Fruit fly (Drosophila melanogaster): ENCODE data around the gene zye.
A peak's percentile ranks its signal among the peaks of the same experiment; 100 is the strongest.

Gene zye

DNA sequence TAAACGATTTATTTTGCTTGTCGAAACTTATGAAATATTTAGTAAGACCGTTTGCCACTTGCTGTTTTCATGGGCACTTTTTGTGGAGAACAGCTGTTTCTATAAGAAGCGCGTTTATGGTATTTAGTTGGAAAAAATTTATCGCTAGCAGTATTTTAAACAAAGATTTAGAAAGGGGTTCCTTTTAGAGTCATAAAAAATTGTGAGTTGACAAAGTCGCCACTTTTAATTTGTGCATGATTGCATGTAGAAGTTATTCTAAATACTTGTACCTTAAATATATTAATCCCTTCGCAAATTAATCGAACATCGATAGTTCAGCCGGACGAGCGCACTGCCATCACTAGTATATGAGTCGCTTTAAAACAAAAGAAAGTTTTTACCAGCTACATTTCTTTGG is 18.9 kb downstream of the zye start, which contains the start of the genes Las and Psn:
Las (minus strand) TSS at position 65 of the 400 bp plus-strand sequence.
Psn (plus strand) TSS at position 172 of the 400 bp plus-strand sequence.
- no peak for TF ChIP-seq CG15710 (tag; optimal IDR thresholded peaks at IDR 0.05)
- no peak for TF ChIP-seq D1 (tag; optimal IDR thresholded peaks at IDR 0.05)
- no peak for TF ChIP-seq CG8159 (tag; optimal IDR thresholded peaks at IDR 0.05)
- no peak for TF ChIP-seq CG12605 (GFP tag; IDR thresholded peaks at IDR 0.05)
- TF ChIP-seq CG13204 (GFP tag; optimal IDR thresholded peaks at IDR 0.05), result no peak
- no peak for TF ChIP-seq EcR (GFP tag; optimal IDR thresholded peaks at IDR 0.05)
- TF ChIP-seq Snoo (tag; optimal IDR thresholded peaks at IDR 0.05), result no peak
- no peak for TF ChIP-seq CG14655 (GFP tag; optimal IDR thresholded peaks at IDR 0.05)
- no peak for TF ChIP-seq CG4496 (GFP tag; IDR thresholded peaks at IDR 0.05)
- no peak for TF ChIP-seq CG32121 (GFP tag; IDR thresholded peaks at IDR 0.05)
- no peak for TF ChIP-seq CG10348 (GFP tag; IDR thresholded peaks at IDR 0.05)

DNA sequence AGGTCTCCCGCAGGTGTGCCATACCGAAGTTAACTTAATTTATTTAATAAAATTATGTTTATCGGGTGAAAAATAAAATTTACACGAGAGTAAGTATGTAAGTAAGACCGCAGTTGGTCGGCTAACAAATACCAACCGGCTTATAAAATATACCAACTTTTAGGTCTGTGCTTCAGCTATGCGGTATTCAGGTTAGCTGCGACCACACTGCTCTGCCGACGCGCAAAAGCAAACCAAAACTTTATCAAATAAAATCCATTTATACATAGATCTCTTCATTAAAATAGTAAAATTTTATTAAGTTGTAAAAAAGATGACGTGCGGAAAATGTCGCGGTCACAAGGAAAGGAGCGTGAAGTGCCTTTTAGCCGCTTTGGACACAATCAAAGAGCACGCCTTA is 22.7 kb downstream of the zye start, which contains the start of the genes mRpL15 and CtIP:
mRpL15 (minus strand) TSS at position 141 of the 400 bp plus-strand sequence.
CtIP (plus strand) TSS at position 182 of the 400 bp plus-strand sequence.
- TF ChIP-seq CG14655 (GFP tag; optimal IDR thresholded peaks at IDR 0.05) (no peak), CG9948 (tag; optimal IDR thresholded peaks at IDR 0.05) (no peak), Ets98B (GFP tag; IDR thresholded peaks at IDR 0.05) (no peak), D1 (tag; optimal IDR thresholded peaks at IDR 0.05) (no peak), CG13204 (GFP tag; optimal IDR thresholded peaks at IDR 0.05) (no peak), Pif1B (GFP tag; optimal IDR thresholded peaks at IDR 0.05) (no peak), CG32121 (GFP tag; IDR thresholded peaks at IDR 0.05) (no peak), EcR (GFP tag; optimal IDR thresholded peaks at IDR 0.05) (no peak), CG4496 (GFP tag; IDR thresholded peaks at IDR 0.05) (no peak)

DNA sequence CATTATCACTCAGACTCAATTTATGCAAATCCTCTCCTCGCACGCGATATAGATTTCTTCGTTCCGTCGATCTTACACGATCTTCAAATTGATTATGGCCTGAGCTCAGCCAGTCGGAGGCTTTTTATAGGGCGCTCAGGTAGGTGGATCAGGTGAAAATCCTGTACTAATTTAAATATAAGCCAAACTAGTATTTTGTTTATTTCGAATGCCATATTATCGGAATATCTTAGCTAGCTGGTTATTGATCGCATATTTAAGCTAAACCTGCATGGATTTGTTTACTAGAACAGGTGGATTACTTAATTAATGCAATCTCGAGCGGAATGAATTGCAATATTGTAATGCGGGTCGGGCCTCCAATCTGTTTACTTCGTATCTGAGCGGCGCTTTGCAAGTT is 26.4 kb downstream of the zye start, which contains the start of gene Hpd:
Hpd (minus strand) TSS at position 101 of the 400 bp plus-strand sequence.
- no peak for TF ChIP-seq CG12605 (GFP tag; IDR thresholded peaks at IDR 0.05)
- no peak for TF ChIP-seq Pif1B (GFP tag; optimal IDR thresholded peaks at IDR 0.05)

- TF ChIP-seq Ets98B (GFP tag; IDR thresholded peaks at IDR 0.05) (no peak), CG8301 (tag; optimal IDR thresholded peaks at IDR 0.05) (no peak), CG4496 (GFP tag; IDR thresholded peaks at IDR 0.05) (no peak), Pif1A (GFP tag; optimal IDR thresholded peaks at IDR 0.05) (no peak), Snoo (tag; optimal IDR thresholded peaks at IDR 0.05) (no peak)
Measured at dm6 chr3L:20440902-20441429, 27.6 kb downstream of the zye start.

DNA sequence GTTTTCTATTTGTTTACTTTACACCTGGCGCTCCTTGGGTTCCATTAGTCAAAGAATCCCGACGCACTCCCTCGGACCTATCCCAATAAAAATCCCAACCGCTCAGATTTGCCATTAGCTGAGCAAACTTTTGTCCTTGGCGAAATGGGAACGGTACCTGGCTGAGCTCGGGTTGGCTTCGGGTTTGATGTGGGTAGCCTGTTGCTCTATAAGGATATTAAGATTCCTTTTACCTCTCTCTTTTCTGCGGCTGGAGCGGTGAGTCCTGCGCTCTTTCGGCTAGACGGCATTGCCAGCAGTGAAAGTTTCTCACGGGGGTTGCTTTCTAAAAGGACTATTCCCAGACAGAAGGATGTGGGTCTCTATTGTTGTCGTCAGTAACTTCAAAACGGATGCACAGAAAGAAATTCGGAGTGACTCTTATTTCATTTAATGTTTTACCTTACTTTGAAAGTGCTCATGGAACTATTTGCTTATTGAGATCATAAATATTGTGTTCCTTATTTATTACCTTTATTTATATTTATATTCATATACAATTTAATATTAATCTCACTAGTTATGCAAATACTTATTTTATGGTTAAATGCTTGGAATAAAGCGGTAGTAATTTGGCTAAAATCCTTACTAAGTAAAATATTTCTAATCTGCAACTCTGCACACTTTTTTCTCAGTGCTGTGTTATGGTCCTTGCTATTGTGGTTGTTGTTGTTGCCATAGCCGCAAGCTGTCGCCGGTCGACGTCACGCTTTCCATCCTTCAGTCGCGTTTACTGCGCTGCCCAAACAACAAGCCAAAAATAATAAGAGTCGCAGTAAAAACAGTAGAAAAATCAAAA is 28.4 kb downstream of the zye start, which contains the start of gene CG5910:
CG5910 (plus strand) TSS at position 788 of the 838 bp plus-strand sequence.
- TF ChIP-seq CG9948 (tag; optimal IDR thresholded peaks at IDR 0.05), result peak; percentile 84
- TF ChIP-seq Ets98B (GFP tag; IDR thresholded peaks at IDR 0.05), result no peak
- no peak for TF ChIP-seq CG13204 (GFP tag; optimal IDR thresholded peaks at IDR 0.05)
- TF ChIP-seq CG15710 (tag; optimal IDR thresholded peaks at IDR 0.05), result peak; percentile 84
- no peak for TF ChIP-seq D1 (tag; optimal IDR thresholded peaks at IDR 0.05)
- peak; percentile 73 for TF ChIP-seq CG34367 (tag; optimal IDR thresholded peaks at IDR 0.05)
- TF ChIP-seq CG17806 (tag; optimal IDR thresholded peaks at IDR 0.05), result peak; percentile 80
- TF ChIP-seq CG12605 (GFP tag; IDR thresholded peaks at IDR 0.05), result no peak
- no peak for TF ChIP-seq fd96Ca (GFP tag; IDR thresholded peaks at IDR 0.05)
- TF ChIP-seq rn (GFP tag; IDR thresholded peaks at IDR 0.05), result no peak
- no peak for TF ChIP-seq CG14655 (GFP tag; optimal IDR thresholded peaks at IDR 0.05)
- peak; percentile 79 for TF ChIP-seq Snoo (tag; optimal IDR thresholded peaks at IDR 0.05)
- TF ChIP-seq CG8301 (tag; optimal IDR thresholded peaks at IDR 0.05), result no peak
- no peak for TF ChIP-seq Pif1B (GFP tag; optimal IDR thresholded peaks at IDR 0.05)
- no peak for TF ChIP-seq EcR (GFP tag; optimal IDR thresholded peaks at IDR 0.05)
- peak; percentile 26; the same call in 1 of the 2 replicates for TF ChIP-seq CG32121 (GFP tag; IDR thresholded peaks at IDR 0.05)
- TF ChIP-seq CG10348 (GFP tag; IDR thresholded peaks at IDR 0.05), result no peak
- peak; percentile 92 for TF ChIP-seq CG8159 (tag; optimal IDR thresholded peaks at IDR 0.05)
- no peak for TF ChIP-seq CG4496 (GFP tag; IDR thresholded peaks at IDR 0.05)
- TF ChIP-seq gl (tag; optimal IDR thresholded peaks at IDR 0.05), result peak; percentile 50
- no peak for TF ChIP-seq Pif1A (GFP tag; optimal IDR thresholded peaks at IDR 0.05)

- TF ChIP-seq CG12605 (GFP tag; IDR thresholded peaks at IDR 0.05) (no peak), rn (GFP tag; IDR thresholded peaks at IDR 0.05) (no peak)
Measured at dm6 chr3L:20442674-20443313, 29.4 kb downstream of the zye start.
